Worm (Caenorhabditis elegans): Measurements from ENCODE around the gene C03A3.2.

- TF ChIP-seq ama-1 (optimal IDR thresholded peaks at IDR 0.05) (no peak), nfya-1 (tag; optimal IDR thresholded peaks at IDR 0.05) (no peak), T23F11.4 (GFP tag; optimal IDR thresholded peaks at IDR 0.05) (no peak), hlh-6 (tag; optimal IDR thresholded peaks at IDR 0.05) (no peak), pax-1 (tag; optimal IDR thresholded peaks at IDR 0.05) (no peak), pha-4 (tag; optimal IDR thresholded peaks at IDR 0.05) (no peak), nhr-11 (tag; optimal IDR thresholded peaks at IDR 0.05) (no peak), elt-2 (tag; optimal IDR thresholded peaks at IDR 0.05) (no peak), madf-2 (tag; optimal IDR thresholded peaks at IDR 0.05) (no peak)
These were observed 43.1 kb downstream of the C03A3.2 start, which contains the start of gene F08G12.1 for ce11 chrX:11305773-11306172.
